Fruit fly (Drosophila melanogaster) whole organism, embryonic: ENCODE results near the gene CG16965.

Source experiments
- Ada2b ChIP-seq: fragments of 200-800 bp; sonication (Bioruptor generic); IDR thresholded peaks from 2 replicates; pipeline ENCODE4 v1.3.6; 2022; ENCODE audit warnings: missing biosample characterization, missing genetic modification characterization
- Bdp1 ChIP-seq: fragments of 200-800 bp; sonication (Bioruptor generic); optimal IDR thresholded peaks from 3 replicates; lab custom pipeline; 2016; ENCODE audit warnings: missing biosample characterization, missing genetic modification characterization
- Bgb ChIP-seq: fragments of 200-800 bp; sonication (Bioruptor generic); IDR thresholded peaks from 2 replicates; pipeline ENCODE4 v1.3.6; 2022; ENCODE audit warnings: missing biosample characterization, missing genetic modification characterization; ENCODE audit not compliant: partially characterized antibody
- Blimp-1 ChIP-seq: fragments of 200-800 bp; sonication (Bioruptor generic); optimal IDR thresholded peaks from 3 replicates; lab custom pipeline; 2018; ENCODE audit warnings: missing biosample characterization, missing genetic modification characterization, mild to moderate bottlenecking, moderate library complexity, missing genetic modification reagents
- CG10321 ChIP-seq: fragments of 200-800 bp; sonication (Bioruptor generic); IDR thresholded peaks from 2 replicates; pipeline ENCODE4 v1.3.6; 2022; ENCODE audit warnings: missing biosample characterization, missing genetic modification characterization
- CG10654 ChIP-seq: fragments of 200-800 bp; sonication (Bioruptor generic); optimal IDR thresholded peaks from 2 replicates; lab custom pipeline; 2016; ENCODE audit warnings: missing biosample characterization, missing genetic modification characterization
- CG10979 ChIP-seq: fragments of 200-800 bp; sonication (Bioruptor generic); optimal IDR thresholded peaks from 2 replicates; lab custom pipeline; 2018; ENCODE audit warnings: missing biosample characterization, mild to moderate bottlenecking, missing genetic modification characterization, moderate library complexity
- CG11723 ChIP-seq: fragments of 200-800 bp; sonication (Bioruptor generic); optimal IDR thresholded peaks from 2 replicates; lab custom pipeline; 2017; ENCODE audit warnings: missing biosample characterization, mild to moderate bottlenecking, missing genetic modification characterization
- CG12299 ChIP-seq: fragments of 200-800 bp; sonication (Bioruptor generic); optimal IDR thresholded peaks from 2 replicates; lab custom pipeline; 2018; ENCODE audit warnings: missing biosample characterization, mild to moderate bottlenecking, missing genetic modification characterization
- CG14014 ChIP-seq: fragments of 200-800 bp; sonication (Bioruptor generic); IDR thresholded peaks from 2 replicates; pipeline ENCODE4 v1.3.6; 2022; ENCODE audit warnings: missing biosample characterization, missing genetic modification characterization
- CG14860 ChIP-seq: fragments of 200-800 bp; sonication (Bioruptor generic); IDR thresholded peaks from 3 replicates; pipeline ENCODE4 v1.3.6; 2022; ENCODE audit warnings: missing biosample characterization, missing genetic modification characterization; ENCODE audit not compliant: partially characterized antibody
- CG15269 ChIP-seq: fragments of 200-800 bp; sonication (Bioruptor generic); optimal IDR thresholded peaks from 2 replicates; lab custom pipeline; 2018; ENCODE audit warnings: missing biosample characterization, mild to moderate bottlenecking, missing genetic modification characterization, moderate library complexity
- CG18011 ChIP-seq: fragments of 200-800 bp; sonication (Bioruptor generic); optimal IDR thresholded peaks from 2 replicates; lab custom pipeline; 2017; ENCODE audit warnings: missing biosample characterization, missing genetic modification characterization, mild to moderate bottlenecking, moderate library complexity, missing genotype
- CG1832 ChIP-seq: fragments of 200-800 bp; sonication (Bioruptor generic); optimal IDR thresholded peaks from 2 replicates; lab custom pipeline; 2017; ENCODE audit warnings: missing biosample characterization, mild to moderate bottlenecking, missing genetic modification characterization, inconsistent platforms
- CG2712 ChIP-seq: fragments of 200-800 bp; optimal IDR thresholded peaks from 3 replicates; lab custom pipeline; 2019; ENCODE audit warnings: missing biosample characterization, mild to moderate bottlenecking, missing genetic modification characterization, moderate library complexity
- CG42726 ChIP-seq: fragments of 200-800 bp; sonication (Bioruptor generic); IDR thresholded peaks from 2 replicates; pipeline ENCODE4 v1.3.6; 2022; ENCODE audit warnings: missing biosample characterization, missing genetic modification characterization; ENCODE audit not compliant: partially characterized antibody
- CG4730 ChIP-seq: fragments of 200-800 bp; sonication (Bioruptor generic); IDR thresholded peaks from 2 replicates; pipeline ENCODE4 v1.3.6; 2022; ENCODE audit warnings: missing biosample characterization, missing genetic modification characterization
- CG7556 ChIP-seq: fragments of 200-800 bp; sonication (Bioruptor generic); optimal IDR thresholded peaks from 2 replicates; lab custom pipeline; 2017; ENCODE audit warnings: missing biosample characterization, mild to moderate bottlenecking, missing genetic modification characterization
- CG7839 ChIP-seq: fragments of 200-800 bp; sonication (Bioruptor generic); optimal IDR thresholded peaks from 3 replicates; lab custom pipeline; 2018; ENCODE audit warnings: missing biosample characterization, mild to moderate bottlenecking, missing genetic modification characterization, moderate library complexity
- CG8281 ChIP-seq: fragments of 200-800 bp; sonication (Bioruptor generic); optimal IDR thresholded peaks from 2 replicates; lab custom pipeline; 2018; ENCODE audit warnings: missing biosample characterization, mild to moderate bottlenecking, missing genetic modification characterization, moderate library complexity
- CG8478 ChIP-seq: fragments of >200 bp; optimal IDR thresholded peaks from 2 replicates; lab custom pipeline; 2018
- D19B ChIP-seq: fragments of 200-800 bp; sonication (Bioruptor generic); optimal IDR thresholded peaks from 2 replicates; lab custom pipeline; 2017; ENCODE audit warnings: missing biosample characterization, mild to moderate bottlenecking, missing genetic modification characterization
- Deaf1 ChIP-seq: fragments of 200-800 bp; optimal IDR thresholded peaks from 3 replicates; lab custom pipeline; 2019; ENCODE audit warnings: missing biosample characterization, mild to moderate bottlenecking, missing genetic modification characterization, moderate library complexity
- Ets97D ChIP-seq: fragments of 200-800 bp; sonication (Bioruptor generic); optimal IDR thresholded peaks from 3 replicates; lab custom pipeline; 2016; ENCODE audit warnings: missing biosample characterization, missing genetic modification characterization
- Max ChIP-seq: fragments of 200-800 bp; sonication (Bioruptor generic); optimal IDR thresholded peaks from 2 replicates; lab custom pipeline; 2016; ENCODE audit warnings: missing biosample characterization, mild to moderate bottlenecking, missing genetic modification characterization
- NC2β ChIP-seq: fragments of 200-800 bp; sonication (Bioruptor generic); optimal IDR thresholded peaks from 2 replicates; lab custom pipeline; 2016; ENCODE audit warnings: missing biosample characterization, missing genetic modification characterization
- Oli ChIP-seq: fragments of 200-800 bp; sonication (Bioruptor generic); optimal IDR thresholded peaks from 2 replicates; lab custom pipeline; 2018; ENCODE audit warnings: missing biosample characterization, mild to moderate bottlenecking, missing genetic modification characterization, moderate library complexity
- Poxn ChIP-seq: fragments of 200-800 bp; sonication (Bioruptor generic); IDR thresholded peaks from 2 replicates; pipeline ENCODE4 v1.3.6; 2022; ENCODE audit warnings: missing biosample characterization, missing genetic modification characterization
- Rx ChIP-seq: fragments of 200-800 bp; sonication (Bioruptor generic); IDR thresholded peaks from 2 replicates; pipeline ENCODE4 v1.3.6; 2022; ENCODE audit warnings: missing biosample characterization, missing genetic modification characterization
- Sry-β ChIP-seq: fragments of 200-800 bp; sonication (Bioruptor generic); optimal IDR thresholded peaks from 2 replicates; lab custom pipeline; 2018; ENCODE audit warnings: missing biosample characterization, mild to moderate bottlenecking, missing genetic modification characterization, moderate library complexity
- Taf1 ChIP-seq: fragments of 200-800 bp; sonication (Bioruptor generic); IDR thresholded peaks from 2 replicates; pipeline ENCODE4 v1.3.6; 2022; ENCODE audit warnings: missing biosample characterization, missing genetic modification characterization
- ato ChIP-seq: fragments of 200-800 bp; sonication (Bioruptor generic); IDR thresholded peaks from 2 replicates; pipeline ENCODE4 v1.3.6; 2022; ENCODE audit warnings: missing biosample characterization, missing genetic modification characterization; ENCODE audit not compliant: partially characterized antibody
- btn ChIP-seq: fragments of 200-800 bp; sonication (Bioruptor generic); optimal IDR thresholded peaks from 2 replicates; lab custom pipeline; 2016; ENCODE audit warnings: missing biosample characterization, missing genetic modification characterization
- cato ChIP-seq: fragments of 200-800 bp; sonication (Bioruptor generic); optimal IDR thresholded peaks from 2 replicates; lab custom pipeline; 2016; ENCODE audit warnings: missing biosample characterization, missing genetic modification characterization, borderline replicate concordance
- dimm ChIP-seq: fragments of 200-800 bp; sonication (Bioruptor generic); IDR thresholded peaks from 2 replicates; pipeline ENCODE4 v1.3.6; 2022; ENCODE audit warnings: missing biosample characterization, missing genetic modification characterization
- dmrt11E ChIP-seq: fragments of 200-800 bp; sonication (Bioruptor generic); optimal IDR thresholded peaks from 3 replicates; lab custom pipeline; 2018; ENCODE audit warnings: missing biosample characterization, mild to moderate bottlenecking, missing genetic modification characterization, moderate library complexity
- dpn ChIP-seq, 2 experiments: fragments of 200-800 bp; sonication (Bioruptor generic); optimal IDR thresholded peaks; 3 replicates each; lab custom pipeline; 2016; ENCODE audit warnings: missing biosample characterization in 2 of 2, missing genetic modification characterization in 2 of 2
- dysf ChIP-seq: fragments of 200-800 bp; sonication (Bioruptor generic); IDR thresholded peaks from 3 replicates; pipeline ENCODE4 v1.3.6; 2022; ENCODE audit warnings: missing biosample characterization, missing genetic modification characterization
- eve ChIP-seq, 2 experiments: fragments of >200 bp; optimal IDR thresholded peaks; 2 replicates each; lab custom pipeline; 2017; ENCODE audit warnings: missing biosample characterization in 2 of 2, missing genetic modification characterization in 2 of 2
- fd64A ChIP-seq: fragments of 200-800 bp; sonication (Bioruptor generic); optimal IDR thresholded peaks from 3 replicates; lab custom pipeline; 2018; ENCODE audit warnings: missing biosample characterization, mild to moderate bottlenecking, missing genetic modification characterization
- fru ChIP-seq: fragments of >200 bp; optimal IDR thresholded peaks from 2 replicates; lab custom pipeline; 2017
- grau ChIP-seq: fragments of 200-800 bp; optimal IDR thresholded peaks from 3 replicates; lab custom pipeline; 2019; ENCODE audit warnings: missing biosample characterization, mild to moderate bottlenecking, missing genetic modification characterization, moderate library complexity
- klu ChIP-seq: fragments of 200-800 bp; sonication (Bioruptor generic); IDR thresholded peaks from 2 replicates; pipeline ENCODE4 v1.3.6; 2022; ENCODE audit warnings: missing biosample characterization, missing genetic modification characterization
- lola ChIP-seq, 3 experiments: fragments of >200 bp in 2 of 3; fragments of 200-800 bp in 1 of 3; sonication (Bioruptor generic) in 1 of 3; optimal IDR thresholded peaks; 2 replicates each; lab custom pipeline; 2017 to 2019; ENCODE audit warnings: missing biosample characterization in 3 of 3, missing genetic modification characterization in 3 of 3, mild to moderate bottlenecking in 1 of 3, moderate library complexity in 1 of 3
- onecut ChIP-seq: fragments of 200-800 bp; sonication (Bioruptor generic); IDR thresholded peaks from 2 replicates; pipeline ENCODE4 v1.3.6; 2022; ENCODE audit warnings: missing biosample characterization, missing genetic modification characterization
- schlank ChIP-seq: fragments of 200-800 bp; sonication (Bioruptor generic); optimal IDR thresholded peaks from 2 replicates; lab custom pipeline; 2018; ENCODE audit warnings: missing biosample characterization, mild to moderate bottlenecking, missing genetic modification characterization
- sd ChIP-seq: fragments of 200-800 bp; sonication (Bioruptor generic); optimal IDR thresholded peaks from 3 replicates; lab custom pipeline; 2018; ENCODE audit warnings: missing biosample characterization, mild to moderate bottlenecking, missing genetic modification characterization, moderate library complexity
- sens ChIP-seq: fragments of 200-800 bp; sonication (Bioruptor generic); peaks from one replicate; lab custom pipeline; 2016; ENCODE audit warnings: missing biosample characterization, missing genetic modification characterization
- tin ChIP-seq: fragments of 200-800 bp; sonication (Bioruptor generic); optimal IDR thresholded peaks from 3 replicates; lab custom pipeline; 2016; ENCODE audit warnings: missing biosample characterization, missing genetic modification characterization
- tio ChIP-seq: fragments of 200-800 bp; sonication (Bioruptor generic); optimal IDR thresholded peaks from 2 replicates; lab custom pipeline; 2017; ENCODE audit warnings: missing biosample characterization, missing genetic modification characterization, inconsistent platforms
- unpg ChIP-seq: fragments of 200-800 bp; sonication (Bioruptor generic); optimal IDR thresholded peaks from 3 replicates; lab custom pipeline; 2018; ENCODE audit warnings: missing biosample characterization, mild to moderate bottlenecking, missing genetic modification characterization, moderate library complexity
- zf30C ChIP-seq: fragments of 200-800 bp; sonication (Bioruptor generic); optimal IDR thresholded peaks from 3 replicates; lab custom pipeline; 2018; ENCODE audit warnings: missing biosample characterization, mild to moderate bottlenecking, missing genetic modification characterization

Gene CG16965

DNA sequence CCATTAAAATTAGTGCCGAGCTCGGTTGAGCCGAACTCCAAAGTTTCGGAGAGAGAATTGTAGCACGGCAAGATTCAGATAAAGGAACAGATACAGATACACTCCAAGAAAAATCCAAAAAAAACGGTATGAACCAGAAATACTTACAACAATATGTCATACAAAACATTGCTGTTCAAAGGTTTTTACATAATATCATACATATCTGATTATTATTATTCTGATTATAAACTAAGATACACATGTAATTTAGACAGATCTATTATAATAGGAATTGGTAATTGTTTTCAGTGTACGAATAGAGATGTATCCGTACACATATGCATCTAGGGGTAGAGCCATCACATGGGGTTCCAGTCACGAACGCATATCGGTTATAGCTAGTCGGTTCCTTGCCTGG lies 1.3 kb upstream of the CG16965 start:
- TF ChIP-seq dimm (no peak), btn (GFP tag; lab: Kevin White, UChicago) (no peak), CG14014 (no peak), Sry-β (GFP tag; lab: Kevin White, UChicago) (no peak), CG15269 (no peak), CG10979 (tag; lab: Kevin White, UChicago) (peak; percentile 17), lola (GFP tag; optimal IDR thresholded peaks at IDR 0.05; lab: Kevin White, UChicago) (peak in 1 of 3 experiments; percentile 58), zf30C (GFP tag; lab: Kevin White, UChicago) (peak; percentile 15), Deaf1 (no peak), grau (tag; lab: Kevin White, UChicago) (peak; percentile 27), Ada2b (GFP tag; lab: Robert Waterston, UW) (no peak), Ets97D (GFP tag; lab: Kevin White, UChicago) (no peak), ato (GFP tag; lab: Robert Waterston, UW) (no peak), CG1832 (GFP tag; lab: Kevin White, UChicago) (no peak), Oli (peak; percentile 10), Bgb (no peak), CG7839 (tag; lab: Kevin White, UChicago) (peak; percentile 11), CG11723 (GFP tag; lab: Kevin White, UChicago) (no peak), dmrt11E (tag; lab: Kevin White, UChicago) (peak; percentile 56), NC2β (no peak), tio (GFP tag; lab: Kevin White, UChicago) (no peak), CG14860 (no peak), sens (GFP tag; lab: Kevin White, UChicago) (peak; percentile 15), eve (GFP tag; optimal IDR thresholded peaks at IDR 0.05; lab: Kevin White, UChicago) (no peak), CG4730 (GFP tag; lab: Robert Waterston, UW) (no peak), CG7556 (GFP tag; lab: Kevin White, UChicago) (peak; percentile 4), CG10321 (GFP tag; lab: Robert Waterston, UW) (no peak), CG18011 (no peak), tin (GFP tag; lab: Kevin White, UChicago) (no peak), dpn (GFP tag; optimal IDR thresholded peaks at IDR 0.05; lab: Kevin White, UChicago) (no peak), unpg (peak; percentile 46), CG10654 (no peak), Rx (GFP tag; lab: Robert Waterston, UW) (no peak), Bdp1 (GFP tag; lab: Kevin White, UChicago) (no peak), CG8281 (tag; lab: Kevin White, UChicago) (no peak), onecut (no peak), fd64A (no peak), Poxn (GFP tag; lab: Robert Waterston, UW) (no peak), fru (lab: Kevin White, UChicago) (no peak), cato (GFP tag; lab: Kevin White, UChicago) (no peak), CG8478 (lab: Kevin White, UChicago) (no peak), sd (tag; lab: Kevin White, UChicago) (no peak), Blimp-1 (GFP tag; lab: Kevin White, UChicago) (no peak), schlank (tag; lab: Kevin White, UChicago) (no peak), Taf1 (GFP tag; lab: Robert Waterston, UW) (no peak), Max (GFP tag; lab: Kevin White, UChicago) (no peak), klu (GFP tag; lab: Robert Waterston, UW) (no peak), D19B (GFP tag; lab: Kevin White, UChicago) (no peak), CG42726 (GFP tag; lab: Robert Waterston, UW) (no peak), CG2712 (tag; lab: Kevin White, UChicago) (peak; percentile 59), CG12299 (tag; lab: Kevin White, UChicago) (no peak), dysf (no peak)
